Worm (Caenorhabditis elegans) whole organism, L3 larva: Measurements from ENCODE around the gene ndx-6.

ENCODE experiments used
- ceh-28 ChIP-seq: fragments of 150-350 bp; optimal IDR thresholded peaks from 2 replicates; lab custom pipeline; 2014; ENCODE audit warnings: missing biosample characterization, missing genetic modification reagents, missing genetic modification characterization
- ceh-82 ChIP-seq: fragments of 150-350 bp; optimal IDR thresholded peaks from 2 replicates; lab custom pipeline; 2014; ENCODE audit warnings: missing biosample characterization, missing genetic modification characterization
- nhr-11 ChIP-seq: fragments of 150-350 bp; optimal IDR thresholded peaks from 2 replicates; lab custom pipeline; 2014; ENCODE audit warnings: missing biosample characterization, missing genetic modification characterization
- nhr-23 ChIP-seq: fragments of 150-350 bp; optimal IDR thresholded peaks from 2 replicates; lab custom pipeline; 2014; ENCODE audit warnings: missing biosample characterization, missing genetic modification reagents, missing genetic modification characterization
- nhr-237 ChIP-seq: fragments of 150-350 bp; optimal IDR thresholded peaks from 2 replicates; lab custom pipeline; 2014; ENCODE audit warnings: missing biosample characterization, missing genetic modification characterization
- nhr-25 ChIP-seq: sonication (generic microtip); optimal IDR thresholded peaks from 2 replicates; lab custom pipeline; 2017; ENCODE audit warnings: missing biosample characterization, missing genetic modification characterization
- nhr-76 ChIP-seq: fragments of 150-350 bp; sonication (generic microtip); optimal IDR thresholded peaks from 5 replicates; lab custom pipeline; 2014; ENCODE audit warnings: missing biosample characterization, missing genetic modification characterization
- nhr-77 ChIP-seq: fragments of 150-350 bp; optimal IDR thresholded peaks from 2 replicates; lab custom pipeline; 2014; ENCODE audit warnings: missing biosample characterization, missing genetic modification characterization
- snpc-4 ChIP-seq: fragments of 150-350 bp; optimal IDR thresholded peaks from 2 replicates; lab custom pipeline; 2014; ENCODE audit warnings: missing biosample characterization, missing genetic modification characterization
- tbx-2 ChIP-seq: sonication (generic microtip); optimal IDR thresholded peaks from 2 replicates; lab custom pipeline; 2016; ENCODE audit warnings: mild to moderate bottlenecking, missing genetic modification characterization, missing compliant biosample characterization
- unc-39 ChIP-seq: sonication (generic microtip); optimal IDR thresholded peaks from 4 replicates; lab custom pipeline; 2017; ENCODE audit warnings: missing biosample characterization, missing genetic modification characterization

DNA sequence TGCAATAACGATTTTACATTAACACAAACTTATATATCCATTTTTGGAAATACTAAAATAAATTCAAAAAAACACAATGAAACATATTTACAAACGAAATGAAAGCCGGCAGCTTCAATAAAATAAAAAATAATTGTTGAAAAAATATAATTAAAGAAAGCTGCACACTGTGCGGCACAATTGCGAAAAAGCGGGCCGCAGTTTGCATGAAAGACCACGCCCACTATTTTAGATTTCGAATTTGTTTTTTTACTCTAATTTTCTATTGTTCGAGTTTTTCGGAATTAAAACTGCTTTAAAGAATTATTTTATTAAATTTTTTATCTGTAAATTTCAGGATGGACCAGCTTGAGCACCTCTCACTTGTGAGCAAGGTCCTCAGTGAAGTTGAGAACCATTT is 9.5 kb upstream of the ndx-6 start, which contains the start of gene mog-5:
- no peak for TF ChIP-seq ceh-82 (tag; lab: Kevin White, UChicago)
- TF ChIP-seq nhr-77 (tag; lab: Kevin White, UChicago), result no peak
- no peak for TF ChIP-seq nhr-23 (tag; lab: Kevin White, UChicago)
- TF ChIP-seq ceh-28 (tag; lab: Kevin White, UChicago), result no peak
- no peak for TF ChIP-seq tbx-2 (tag; lab: Kevin White, UChicago)
- no peak for TF ChIP-seq unc-39
- TF ChIP-seq nhr-11 (tag; lab: Kevin White, UChicago), result no peak
- TF ChIP-seq nhr-25 (tag; lab: Kevin White, UChicago), result no peak
- no peak for TF ChIP-seq nhr-237
- TF ChIP-seq snpc-4 (tag; lab: Kevin White, UChicago), result no peak
- TF ChIP-seq nhr-76 (tag; lab: Kevin White, UChicago), result no peak
